Fruit fly (Drosophila melanogaster): ENCODE measurements around the gene CG43155.

CG43155 gene

DNA sequence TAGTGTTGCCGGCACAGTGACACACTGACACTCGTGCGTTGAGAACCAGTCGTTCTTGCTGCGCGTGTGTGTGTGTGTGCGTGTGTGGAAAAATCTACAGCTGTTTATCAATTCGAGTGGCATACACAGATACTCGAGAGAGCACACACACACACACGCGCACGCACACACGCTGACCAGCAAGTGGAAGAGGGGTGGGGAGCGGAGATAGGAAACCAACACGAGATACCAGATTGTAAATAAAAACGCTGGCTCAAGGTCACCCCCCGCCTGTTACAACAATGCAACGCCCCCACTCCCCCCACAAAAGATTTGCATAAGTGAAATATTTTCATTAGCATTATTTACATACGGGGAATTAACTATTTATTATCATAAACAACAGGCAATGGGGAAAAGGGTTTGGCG lies 32.3 kb upstream of the CG43155 start (continued):
- TF ChIP-seq da (GFP tag; optimal IDR thresholded peaks at IDR 0.05) (no peak), CG17829 (tag; optimal IDR thresholded peaks at IDR 0.05) (no peak), Oli (tag; optimal IDR thresholded peaks at IDR 0.05) (no peak), twi (tag; optimal IDR thresholded peaks at IDR 0.05) (peak; percentile 20), lov (optimal IDR thresholded peaks at IDR 0.05) (no peak), lov (GFP tag; IDR thresholded peaks at IDR 0.05) (no peak), CHES-1-like (GFP tag; optimal IDR thresholded peaks at IDR 0.05) (no peak), CG12155 (GFP tag; optimal IDR thresholded peaks at IDR 0.05) (no peak), hth (optimal IDR thresholded peaks at IDR 0.05) (no peak), CG31224 (GFP tag; IDR thresholded peaks at IDR 0.05) (no peak), CG2678 (tag; optimal IDR thresholded peaks at IDR 0.05) (peak; percentile 62), CG7839 (tag; optimal IDR thresholded peaks at IDR 0.05) (no peak), Oaz (GFP tag; IDR thresholded peaks at IDR 0.05) (no peak), CG4707 (GFP tag; optimal IDR thresholded peaks at IDR 0.05) (peak; percentile 11), aop (GFP tag; IDR thresholded peaks at IDR 0.05) (no peak), MESR4 (GFP tag; optimal IDR thresholded peaks at IDR 0.05) (no peak), sd (tag; optimal IDR thresholded peaks at IDR 0.05) (peak; percentile 75), CG34224 (GFP tag; IDR thresholded peaks at IDR 0.05; ENCODE audit: partially characterized antibody) (no peak), zen (tag; optimal IDR thresholded peaks at IDR 0.05) (no peak), Doc3 (GFP tag; IDR thresholded peaks at IDR 0.05; ENCODE audit: partially characterized antibody) (no peak), CG7357 (GFP tag; IDR thresholded peaks at IDR 0.05) (no peak), CG13894 (tag; optimal IDR thresholded peaks at IDR 0.05) (no peak), bab2 (GFP tag; optimal IDR thresholded peaks at IDR 0.05) (no peak), Eip74EF (GFP tag; optimal IDR thresholded peaks at IDR 0.05) (peak in 1 of 2 experiments; percentile 17), ems (GFP tag; optimal IDR thresholded peaks at IDR 0.05) (no peak), CG15514 (GFP tag; optimal IDR thresholded peaks at IDR 0.05) (peak; percentile 53), crp (GFP tag; optimal IDR thresholded peaks at IDR 0.05) (peak in 1 of 2 experiments; percentile 53), chif (GFP tag; optimal IDR thresholded peaks at IDR 0.05) (no peak), cwo (GFP tag; optimal IDR thresholded peaks at IDR 0.05) (peak; percentile 94), Atf-2 (GFP tag; optimal IDR thresholded peaks at IDR 0.05) (no peak), ara (GFP tag; IDR thresholded peaks at IDR 0.05) (no peak), psq (GFP tag; optimal IDR thresholded peaks at IDR 0.05) (no peak), corto (GFP tag; optimal IDR thresholded peaks at IDR 0.05) (no peak), fd96Cb (tag; optimal IDR thresholded peaks at IDR 0.05) (peak; percentile 20), tap (tag; optimal IDR thresholded peaks at IDR 0.05) (peak; percentile 3), Rfx (GFP tag; IDR thresholded peaks at IDR 0.05) (peak; percentile 33; the same call in 1 of the 2 replicates), fd102C (GFP tag; optimal IDR thresholded peaks at IDR 0.05) (no peak), H15 (GFP tag; IDR thresholded peaks at IDR 0.05) (no peak), Ssrp (tag; optimal IDR thresholded peaks at IDR 0.05) (no peak), CG6765 (GFP tag; optimal IDR thresholded peaks at IDR 0.05) (peak; percentile 38), Gug (GFP tag; IDR thresholded peaks at IDR 0.05) (no peak), CG33557 (GFP tag; optimal IDR thresholded peaks at IDR 0.05) (peak; percentile 46), vfl (GFP tag; optimal IDR thresholded peaks at IDR 0.05) (no peak), rib (GFP tag; IDR thresholded peaks at IDR 0.05) (0 out of 2 replicates have a peak, but pooled peaks have one; percentile 28), TFAM (GFP tag; optimal IDR thresholded peaks at IDR 0.05) (peak; percentile 7), CG11723 (GFP tag; optimal IDR thresholded peaks at IDR 0.05) (peak; percentile 31), CG12942 (GFP tag; optimal IDR thresholded peaks at IDR 0.05) (no peak), Hr78 (GFP tag; optimal IDR thresholded peaks at IDR 0.05) (peak in 1 of 2 experiments; percentile 23), CG12391 (tag; optimal IDR thresholded peaks at IDR 0.05) (peak; percentile 36), HmgZ (tag; optimal IDR thresholded peaks at IDR 0.05) (peak; percentile 42)
